Worm (Caenorhabditis elegans) whole organism, L3 larva: ENCODE measurements around the gene myo-2.

ENCODE experiments used
- ceh-28 ChIP-seq: fragments of 150-350 bp; optimal IDR thresholded peaks from 2 replicates; lab custom pipeline; 2014; ENCODE audit warnings: missing biosample characterization, missing genetic modification reagents, missing genetic modification characterization
- ceh-82 ChIP-seq: fragments of 150-350 bp; optimal IDR thresholded peaks from 2 replicates; lab custom pipeline; 2014; ENCODE audit warnings: missing biosample characterization, missing genetic modification characterization
- elt-1 ChIP-seq: fragments of 150-350 bp; optimal IDR thresholded peaks from 2 replicates; lab custom pipeline; 2014; ENCODE audit warnings: missing biosample characterization, missing genetic modification characterization
- elt-2 ChIP-seq: sonication (generic microtip); optimal IDR thresholded peaks from 2 replicates; lab custom pipeline; 2016; ENCODE audit warnings: missing genetic modification reagents, mild to moderate bottlenecking, missing genetic modification characterization, missing compliant biosample characterization
- elt-3 ChIP-seq, 3 experiments: fragments of 150-350 bp in 1 of 3; sonication (generic microtip) in 2 of 3; optimal IDR thresholded peaks; 2 replicates in 2 of 3; 4 replicates in 1 of 3; lab custom pipeline; 2014 to 2017; ENCODE audit warnings: missing biosample characterization in 3 of 3, missing genetic modification characterization in 3 of 3
- fos-1 ChIP-seq: fragments of 150-350 bp; optimal IDR thresholded peaks from 2 replicates; lab custom pipeline; 2014; ENCODE audit warnings: missing biosample characterization, missing genetic modification characterization
- hmg-11 ChIP-seq: sonication (generic microtip); optimal IDR thresholded peaks from 2 replicates; lab custom pipeline; 2016; ENCODE audit warnings: missing genetic modification characterization, missing compliant biosample characterization
- mml-1 ChIP-seq: fragments of 150-350 bp; sonication (generic microtip); optimal IDR thresholded peaks from 3 replicates; lab custom pipeline; 2014; ENCODE audit warnings: missing biosample characterization, missing genetic modification characterization
- nhr-76 ChIP-seq: fragments of 150-350 bp; sonication (generic microtip); optimal IDR thresholded peaks from 5 replicates; lab custom pipeline; 2014; ENCODE audit warnings: missing biosample characterization, missing genetic modification characterization
- skn-1 ChIP-seq: fragments of 150-350 bp; optimal IDR thresholded peaks from 2 replicates; lab custom pipeline; 2014; ENCODE audit warnings: missing biosample characterization, missing genetic modification characterization
- snpc-4 ChIP-seq: fragments of 150-350 bp; optimal IDR thresholded peaks from 2 replicates; lab custom pipeline; 2014; ENCODE audit warnings: missing biosample characterization, missing genetic modification characterization
- unc-62 ChIP-seq: fragments of 150-350 bp; sonication (generic microtip); optimal IDR thresholded peaks from 4 replicates; lab custom pipeline; 2014; ENCODE audit warnings: missing biosample characterization, missing genetic modification reagents, missing genetic modification characterization
- ztf-11 ChIP-seq: fragments of 150-350 bp; optimal IDR thresholded peaks from 2 replicates; lab custom pipeline; 2014; ENCODE audit warnings: missing biosample characterization, missing genetic modification characterization
- ztf-4 ChIP-seq: fragments of 150-350 bp; optimal IDR thresholded peaks from 2 replicates; lab custom pipeline; 2014; ENCODE audit warnings: missing biosample characterization, missing genetic modification characterization

ce11 chrX:12518469-12518868 is 50.6 kb downstream of the myo-2 start:
- no peak for TF ChIP-seq unc-62 (GFP tag; lab: Kevin White, UChicago)
- no peak for TF ChIP-seq mml-1 (tag; lab: Kevin White, UChicago)
- no peak for TF ChIP-seq nhr-76 (tag; lab: Kevin White, UChicago)
- no peak for TF ChIP-seq elt-1 (tag; lab: Kevin White, UChicago)
- no peak for TF ChIP-seq ceh-82 (tag; lab: Kevin White, UChicago)
- TF ChIP-seq skn-1 (tag; lab: Kevin White, UChicago), result no peak
- TF ChIP-seq elt-2 (tag; lab: Kevin White, UChicago), result peak; percentile 96
- no peak for TF ChIP-seq fos-1 (tag; lab: Kevin White, UChicago)
- TF ChIP-seq snpc-4 (tag; lab: Kevin White, UChicago), result no peak
- TF ChIP-seq ceh-28, result no peak
- TF ChIP-seq elt-3 (tag; optimal IDR thresholded peaks at IDR 0.05; lab: Kevin White, UChicago), result no peak
- no peak for TF ChIP-seq ztf-11
- TF ChIP-seq hmg-11 (tag; lab: Kevin White, UChicago), result no peak
- no peak for TF ChIP-seq ztf-4 (tag; lab: Kevin White, UChicago)
